Worm (Caenorhabditis elegans) whole organism, early embryonic: ENCODE results near the gene F46B3.1.

Experiments
- B0310.2 ChIP-seq: sonication (generic microtip); optimal IDR thresholded peaks from 2 replicates; lab custom pipeline; 2016; ENCODE audit warnings: mild to moderate bottlenecking, missing genetic modification characterization, missing compliant biosample characterization
- aly-1 ChIP-seq: sonication (generic microtip); optimal IDR thresholded peaks from 2 replicates; lab custom pipeline; 2016; ENCODE audit warnings: missing genetic modification characterization, missing compliant biosample characterization
- ama-1 ChIP-seq: fragments of 150-350 bp; optimal IDR thresholded peaks from 2 replicates; lab custom pipeline; 2014
- ceh-13 ChIP-seq: fragments of 200-800 bp; sonication (Bioruptor generic); optimal IDR thresholded peaks from 2 replicates; lab custom pipeline; 2018; ENCODE audit warnings: mild to moderate bottlenecking, missing genetic modification characterization, missing compliant biosample characterization
- ets-7 ChIP-seq: sonication (generic microtip); optimal IDR thresholded peaks from 2 replicates; lab custom pipeline; 2016; ENCODE audit warnings: missing genotype, missing genetic modification characterization, missing compliant biosample characterization
- flt-1 ChIP-seq: fragments of 200-800 bp; sonication (Bioruptor generic); IDR thresholded peaks from 2 replicates; pipeline ENCODE4 v1.3.6; 2022; ENCODE audit warnings: missing genetic modification characterization, missing compliant biosample characterization
- hmbx-1 ChIP-seq: sonication (generic microtip); optimal IDR thresholded peaks from 2 replicates; lab custom pipeline; 2016; ENCODE audit warnings: mild to moderate bottlenecking, missing genetic modification characterization, missing compliant biosample characterization
- hmg-4 ChIP-seq: fragments of 200-800 bp; sonication (Bioruptor generic); optimal IDR thresholded peaks from 2 replicates; lab custom pipeline; 2018; ENCODE audit warnings: mild to moderate bottlenecking, missing genetic modification characterization, missing compliant biosample characterization
- hnd-1 ChIP-seq: sonication (generic microtip); optimal IDR thresholded peaks from 2 replicates; lab custom pipeline; 2016; ENCODE audit warnings: missing genetic modification characterization, missing compliant biosample characterization
- tbx-11 ChIP-seq: fragments of 200-800 bp; sonication (Bioruptor generic); IDR thresholded peaks from 2 replicates; pipeline ENCODE4 v1.3.6; 2022; ENCODE audit warnings: missing genetic modification characterization, missing compliant biosample characterization
- tbx-37 ChIP-seq: fragments of 200-800 bp; sonication (Bioruptor generic); conservative IDR thresholded peaks from 2 replicates; pipeline ENCODE4 v1.3.6; 2022; ENCODE audit warnings: missing genetic modification reagents, missing genetic modification characterization, missing compliant biosample characterization
- tra-4 ChIP-seq: sonication (generic microtip); optimal IDR thresholded peaks from 2 replicates; lab custom pipeline; 2017; ENCODE audit warnings: missing genetic modification characterization, missing compliant biosample characterization

ce11 chrV:20574872-20575271, 22.1 kb downstream of the F46B3.1 start:
- TF ChIP-seq tra-4: no peak
- no peak for TF ChIP-seq aly-1
- TF ChIP-seq hnd-1 (tag; lab: Kevin White, UChicago): no peak
- no peak for TF ChIP-seq hmbx-1 (tag; lab: Kevin White, UChicago)
- TF ChIP-seq ama-1 (lab: Kevin White, UChicago): no peak
- TF ChIP-seq tbx-11 (GFP tag; lab: Robert Waterston, UW): no peak
- no peak for TF ChIP-seq B0310.2 (tag; lab: Kevin White, UChicago)
- TF ChIP-seq hmg-4 (GFP tag; lab: Kevin White, UChicago): no peak
- TF ChIP-seq tbx-37 (GFP tag; lab: Robert Waterston, UW): no peak
- no peak for TF ChIP-seq flt-1
- no peak for TF ChIP-seq ets-7 (tag; lab: Kevin White, UChicago)
- no peak for TF ChIP-seq ceh-13 (GFP tag; lab: Kevin White, UChicago)
